Fruit fly (Drosophila melanogaster) whole organism, pupa: ENCODE data around the gene Vm26Aa.

Experiments used
- CG10348 ChIP-seq: fragments of 200-800 bp; sonication (Bioruptor generic); IDR thresholded peaks from 2 replicates; pipeline ENCODE4 v1.3.6; 2022; ENCODE audit warnings: missing biosample characterization, missing genetic modification characterization
- CG12605 ChIP-seq: fragments of 200-800 bp; sonication (Bioruptor generic); IDR thresholded peaks from 2 replicates; pipeline ENCODE4 v1.3.6; 2022; ENCODE audit warnings: missing biosample characterization, missing genetic modification characterization
- CG13204 ChIP-seq: fragments of 200-800 bp; sonication (Bioruptor generic); optimal IDR thresholded peaks from 2 replicates; lab custom pipeline; 2018; ENCODE audit warnings: missing biosample characterization, mild to moderate bottlenecking, missing genetic modification characterization, moderate library complexity
- CG14655 ChIP-seq: fragments of 200-800 bp; sonication (Bioruptor generic); optimal IDR thresholded peaks from 3 replicates; lab custom pipeline; 2017; ENCODE audit warnings: mild to moderate bottlenecking, missing biosample characterization, missing genetic modification reagents, missing genetic modification characterization
- CG15710 ChIP-seq: fragments of 200-800 bp; sonication (Bioruptor generic); optimal IDR thresholded peaks from 2 replicates; lab custom pipeline; 2018; ENCODE audit warnings: missing biosample characterization, mild to moderate bottlenecking, missing genetic modification characterization, moderate library complexity
- CG17806 ChIP-seq: fragments of 200-800 bp; sonication (Bioruptor generic); optimal IDR thresholded peaks from 2 replicates; lab custom pipeline; 2018; ENCODE audit warnings: missing biosample characterization, mild to moderate bottlenecking, missing genetic modification characterization, moderate library complexity
- CG32121 ChIP-seq: fragments of 200-800 bp; sonication (Bioruptor generic); IDR thresholded peaks from 2 replicates; pipeline ENCODE4 v1.3.6; 2022; ENCODE audit warnings: missing biosample characterization, missing genetic modification characterization
- CG34367 ChIP-seq: fragments of 200-800 bp; sonication (Bioruptor generic); optimal IDR thresholded peaks from 2 replicates; lab custom pipeline; 2018; ENCODE audit warnings: missing biosample characterization, mild to moderate bottlenecking, missing genetic modification characterization
- CG4496 ChIP-seq: fragments of 200-800 bp; sonication (Bioruptor generic); IDR thresholded peaks from 3 replicates; pipeline ENCODE4 v1.3.6; 2022; ENCODE audit warnings: missing biosample characterization, missing genetic modification characterization
- CG8159 ChIP-seq: fragments of 200-800 bp; sonication (Bioruptor generic); optimal IDR thresholded peaks from 3 replicates; lab custom pipeline; 2018; ENCODE audit warnings: missing biosample characterization, mild to moderate bottlenecking, missing genetic modification characterization, moderate library complexity
- CG8301 ChIP-seq: fragments of 200-800 bp; sonication (Bioruptor generic); optimal IDR thresholded peaks from 2 replicates; lab custom pipeline; 2018; ENCODE audit warnings: missing biosample characterization, mild to moderate bottlenecking, missing genetic modification characterization
- CG9948 ChIP-seq: fragments of 200-800 bp; sonication (Bioruptor generic); optimal IDR thresholded peaks from 2 replicates; lab custom pipeline; 2018; ENCODE audit warnings: missing biosample characterization, mild to moderate bottlenecking, missing genetic modification characterization, moderate library complexity
- D1 ChIP-seq: fragments of 200-800 bp; sonication (Bioruptor generic); optimal IDR thresholded peaks from 2 replicates; lab custom pipeline; 2018; ENCODE audit warnings: missing biosample characterization, mild to moderate bottlenecking, missing genetic modification characterization, moderate library complexity
- EcR ChIP-seq: fragments of 200-800 bp; sonication (Bioruptor generic); optimal IDR thresholded peaks from 3 replicates; lab custom pipeline; 2019; ENCODE audit warnings: missing biosample characterization, missing genetic modification characterization, mild to moderate bottlenecking, moderate library complexity, missing genetic modification reagents
- Ets98B ChIP-seq: fragments of 200-800 bp; sonication (Bioruptor generic); IDR thresholded peaks from 2 replicates; pipeline ENCODE4 v1.3.6; 2022; ENCODE audit warnings: missing biosample characterization, missing genetic modification characterization
- Pif1A ChIP-seq: fragments of 200-800 bp; sonication (Bioruptor generic); optimal IDR thresholded peaks from 3 replicates; lab custom pipeline; 2016; ENCODE audit warnings: missing biosample characterization, missing genetic modification characterization
- Pif1B ChIP-seq: fragments of 200-800 bp; sonication (Bioruptor generic); optimal IDR thresholded peaks from 3 replicates; lab custom pipeline; 2016; ENCODE audit warnings: missing biosample characterization, missing genetic modification characterization
- Snoo ChIP-seq: fragments of 200-800 bp; sonication (Bioruptor generic); optimal IDR thresholded peaks from 3 replicates; lab custom pipeline; 2017; ENCODE audit warnings: missing biosample characterization, mild to moderate bottlenecking, missing genetic modification characterization, inconsistent platforms
- fd96Ca ChIP-seq: fragments of 200-800 bp; sonication (Bioruptor generic); IDR thresholded peaks from 3 replicates; pipeline ENCODE4 v1.3.6; 2022; ENCODE audit warnings: missing biosample characterization, missing genetic modification characterization
- gl ChIP-seq: fragments of 200-800 bp; sonication (Bioruptor generic); optimal IDR thresholded peaks from 2 replicates; lab custom pipeline; 2018; ENCODE audit warnings: missing biosample characterization, mild to moderate bottlenecking, missing genetic modification characterization
- rn ChIP-seq: fragments of 200-800 bp; sonication (Bioruptor generic); IDR thresholded peaks from 2 replicates; pipeline ENCODE4 v1.3.6; 2022; ENCODE audit warnings: missing biosample characterization, missing genetic modification characterization

Vm26Aa gene

dm6 chr2L:5959863-5960658, at the start of gene Vm26Aa:
TSS of gene Vm26Aa (minus strand) at chr2L:5960340.
- TF ChIP-seq CG8159 (tag; lab: Kevin White, UChicago) (no peak), CG14655 (GFP tag; lab: Kevin White, UChicago) (no peak), D1 (tag; lab: Kevin White, UChicago) (no peak)
- TF ChIP-seq, all 21 proteins: peak for 0

dm6 chr2L:6006508-6007232, 46.5 kb upstream of the Vm26Aa start, which contains the start of gene Gal:
TSS of gene Gal (minus strand) at chr2L:6006827.
- no peak for TF ChIP-seq rn (GFP tag; lab: Robert Waterston, UW)
- TF ChIP-seq CG8159 (tag; lab: Kevin White, UChicago) = peak; percentile 64
- TF ChIP-seq fd96Ca = 0 out of 3 replicates have a peak, but pooled peaks have one; percentile 31
- TF ChIP-seq Ets98B (GFP tag; lab: Robert Waterston, UW) = peak; percentile 9; the same call in 1 of the 2 replicates
- TF ChIP-seq D1 (tag; lab: Kevin White, UChicago) = no peak
- no peak for TF ChIP-seq CG34367 (tag; lab: Kevin White, UChicago)

- TF ChIP-seq Snoo (tag; lab: Kevin White, UChicago) (no peak), Pif1A (GFP tag; lab: Kevin White, UChicago) (no peak), CG4496 (no peak), fd96Ca (no peak), CG10348 (GFP tag; lab: Robert Waterston, UW) (no peak), CG34367 (tag; lab: Kevin White, UChicago) (no peak), EcR (GFP tag; lab: Kevin White, UChicago) (no peak), CG12605 (GFP tag; lab: Robert Waterston, UW) (no peak), CG17806 (tag; lab: Kevin White, UChicago) (no peak), Pif1B (GFP tag; lab: Kevin White, UChicago) (no peak), CG13204 (GFP tag; lab: Kevin White, UChicago) (no peak), CG32121 (GFP tag; lab: Robert Waterston, UW) (no peak)
These were observed 39.9 kb upstream of the Vm26Aa start, which contains the start of gene Tsp26A for dm6 chr2L:6000065-6000464. TSS of gene Tsp26A (plus strand) at chr2L:6000228.

dm6 chr2L:5999247-5999646, 39.1 kb upstream of the Vm26Aa start, which contains the start of gene Kdm5:
TSS of gene Kdm5 (minus strand) at chr2L:5999501.
- TF ChIP-seq fd96Ca (0 out of 3 replicates have a peak, but pooled peaks have one; percentile 10), EcR (GFP tag; lab: Kevin White, UChicago) (peak; percentile 24), CG15710 (tag; lab: Kevin White, UChicago) (no peak), CG32121 (GFP tag; lab: Robert Waterston, UW) (peak; percentile 34; the same call in 1 of the 2 replicates), CG17806 (tag; lab: Kevin White, UChicago) (peak; percentile 9), Ets98B (GFP tag; lab: Robert Waterston, UW) (peak; percentile 46), CG10348 (GFP tag; lab: Robert Waterston, UW) (no peak), Snoo (tag; lab: Kevin White, UChicago) (peak; percentile 41), CG8159 (tag; lab: Kevin White, UChicago) (peak; percentile 2), CG4496 (peak; percentile 51; the same call in 1 of the 3 replicates)

- TF ChIP-seq CG4496 (0 out of 3 replicates have a peak, but pooled peaks have one; percentile 3), rn (GFP tag; lab: Robert Waterston, UW) (no peak)
These were observed 38.2 kb upstream of the Vm26Aa start for dm6 chr2L:5998383-5998782.

dm6 chr2L:5997609-5998229, 37.6 kb upstream of the Vm26Aa start:
- TF ChIP-seq CG8159 (tag; lab: Kevin White, UChicago) = peak; percentile 6
- TF ChIP-seq Pif1A (GFP tag; lab: Kevin White, UChicago) = no peak
- TF ChIP-seq CG34367 (tag; lab: Kevin White, UChicago) = peak; percentile 15
- TF ChIP-seq rn (GFP tag; lab: Robert Waterston, UW) = no peak
- no peak for TF ChIP-seq CG12605 (GFP tag; lab: Robert Waterston, UW)
- TF ChIP-seq CG8301 (tag; lab: Kevin White, UChicago) = no peak
- no peak for TF ChIP-seq fd96Ca
- no peak for TF ChIP-seq Ets98B (GFP tag; lab: Robert Waterston, UW)
- TF ChIP-seq CG14655 (GFP tag; lab: Kevin White, UChicago) = no peak
- TF ChIP-seq CG15710 (tag; lab: Kevin White, UChicago) = peak; percentile 39
- no peak for TF ChIP-seq Pif1B (GFP tag; lab: Kevin White, UChicago)
- TF ChIP-seq CG13204 (GFP tag; lab: Kevin White, UChicago) = peak; percentile 10
- TF ChIP-seq CG10348 (GFP tag; lab: Robert Waterston, UW) = no peak
- no peak for TF ChIP-seq D1 (tag; lab: Kevin White, UChicago)
- no peak for TF ChIP-seq EcR (GFP tag; lab: Kevin White, UChicago)
- peak; percentile 34 for TF ChIP-seq gl (tag; lab: Kevin White, UChicago)
- peak; percentile 10; the same call in 2 of the 3 replicates for TF ChIP-seq CG4496
- no peak for TF ChIP-seq CG9948 (tag; lab: Kevin White, UChicago)
- TF ChIP-seq CG17806 (tag; lab: Kevin White, UChicago) = no peak
- TF ChIP-seq CG32121 (GFP tag; lab: Robert Waterston, UW) = no peak
- TF ChIP-seq Snoo (tag; lab: Kevin White, UChicago) = peak; percentile 31
